Fruit fly (Drosophila melanogaster): Measurements from ENCODE around the gene prc.

DNA sequence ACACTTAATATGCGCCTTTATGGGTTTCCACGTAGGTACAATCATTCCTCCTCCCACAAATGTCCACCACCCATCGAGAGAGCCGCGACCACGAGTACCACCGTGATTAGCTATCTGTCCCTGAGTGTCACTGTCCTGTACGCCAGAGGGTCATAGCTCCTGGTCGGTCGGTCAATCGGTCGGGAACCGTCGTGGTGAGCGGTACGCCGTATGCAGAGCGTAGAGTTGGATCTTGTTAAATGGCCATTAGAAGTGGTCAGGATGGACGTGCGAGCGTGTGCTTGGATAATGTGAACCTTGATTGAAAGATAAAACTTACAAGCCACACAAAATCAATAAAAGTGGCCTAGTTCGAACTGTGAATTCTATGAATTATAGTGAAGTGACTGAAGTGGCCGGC, 18.7 kb upstream of the prc start, which contains the start of gene CG6938:
- TF ChIP-seq psq (optimal IDR thresholded peaks at IDR 0.05) (no peak), pan (optimal IDR thresholded peaks at IDR 0.05) (no peak)
